Worm (Caenorhabditis elegans): ENCODE results near the gene clh-3.

DNA sequence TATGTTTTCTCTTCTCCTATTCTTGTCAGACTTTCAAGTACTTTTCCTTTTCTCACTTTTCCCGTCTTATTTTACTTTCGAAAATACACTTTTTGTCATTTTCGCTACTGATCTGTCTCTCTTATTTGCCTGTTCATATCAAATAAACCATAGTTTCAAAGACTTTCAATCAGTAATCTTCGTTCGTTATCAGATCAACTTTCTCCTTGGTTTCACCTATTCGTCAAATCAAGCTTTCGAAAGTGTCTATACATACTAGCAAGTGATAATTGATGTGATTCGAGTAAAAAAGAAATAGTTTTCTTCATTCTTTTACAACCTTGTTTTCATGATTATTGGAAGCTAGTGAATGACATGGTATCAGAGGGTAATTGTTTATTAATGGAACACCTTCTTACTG, 17.0 kb upstream of the clh-3 start:
- TF ChIP-seq fkh-10 (GFP tag; optimal IDR thresholded peaks at IDR 0.05) (no peak), nhr-237 (tag; optimal IDR thresholded peaks at IDR 0.05) (no peak), ztf-11 (tag; optimal IDR thresholded peaks at IDR 0.05) (no peak), unc-39 (tag; optimal IDR thresholded peaks at IDR 0.05) (no peak), ceh-28 (tag; optimal IDR thresholded peaks at IDR 0.05) (no peak), eor-1 (tag; optimal IDR thresholded peaks at IDR 0.05) (no peak), pha-4 (tag; optimal IDR thresholded peaks at IDR 0.05) (no peak)

Data from whole organism, L3 larva.